Worm (Caenorhabditis elegans): ENCODE results near the gene sre-55.

- TF ChIP-seq ceh-16 (tag; optimal IDR thresholded peaks at IDR 0.05) (no peak), egl-27 (tag; optimal IDR thresholded peaks at IDR 0.05) (no peak)
Measured at ce11 chrII:12353104-12353503, 24.0 kb downstream of the sre-55 start.
